Fruit fly (Drosophila melanogaster): ENCODE measurements around the gene CG42709.

Gene CG42709

dm6 chr3L:12806290-12806743 is 16.3 kb downstream of the CG42709 start (continued):
- TF ChIP-seq CG10654 (GFP tag; optimal IDR thresholded peaks at IDR 0.05) (peak; percentile 43), tio (GFP tag; optimal IDR thresholded peaks at IDR 0.05) (no peak), CG10959 (GFP tag; IDR thresholded peaks at IDR 0.05) (no peak), Dek (tag; optimal IDR thresholded peaks at IDR 0.05) (peak; percentile 66), Fer1 (GFP tag; optimal IDR thresholded peaks at IDR 0.05) (peak; percentile 74), gcm2 (GFP tag; optimal IDR thresholded peaks at IDR 0.05) (no peak), CG6791 (GFP tag; IDR thresholded peaks at IDR 0.05; ENCODE audit: partially characterized antibody) (no peak), GATAe (GFP tag; conservative IDR thresholded peaks at IDR 0.05) (no peak), D (optimal IDR thresholded peaks at IDR 0.05) (no peak), D (GFP tag; optimal IDR thresholded peaks at IDR 0.05) (peak; percentile 51), dati (GFP tag; IDR thresholded peaks at IDR 0.05) (no peak), CG4360 (GFP tag; IDR thresholded peaks at IDR 0.05) (peak; percentile 73), CG7987 (GFP tag; optimal IDR thresholded peaks at IDR 0.05) (peak; percentile 4), cwo (GFP tag; optimal IDR thresholded peaks at IDR 0.05) (peak; percentile 36), CG32767 (GFP tag; IDR thresholded peaks at IDR 0.05) (0 out of 2 replicates have a peak, but pooled peaks have one; percentile 85), CG13123 (GFP tag; optimal IDR thresholded peaks at IDR 0.05) (no peak), grn (GFP tag; optimal IDR thresholded peaks at IDR 0.05) (peak; percentile 36), insv (GFP tag; optimal IDR thresholded peaks at IDR 0.05) (peak in 1 of 2 experiments; percentile 54), CG6683 (GFP tag; optimal IDR thresholded peaks at IDR 0.05) (peak; percentile 17), H2.0 (GFP tag; IDR thresholded peaks at IDR 0.05) (peak; percentile 27; the same call in 1 of the 2 replicates), dpn (GFP tag; optimal IDR thresholded peaks at IDR 0.05) (peak in 1 of 2 experiments; percentile 60), sug (tag; optimal IDR thresholded peaks at IDR 0.05) (peak; percentile 33), CG3407 (GFP tag; optimal IDR thresholded peaks at IDR 0.05) (peak; percentile 28), dan (GFP tag; IDR thresholded peaks at IDR 0.05) (no peak), Fer2 (tag; optimal IDR thresholded peaks at IDR 0.05) (no peak), az2 (GFP tag; optimal IDR thresholded peaks at IDR 0.05) (peak; percentile 54), mam (GFP tag; optimal IDR thresholded peaks at IDR 0.05) (no peak), TFAM (GFP tag; optimal IDR thresholded peaks at IDR 0.05) (no peak), rib (GFP tag; IDR thresholded peaks at IDR 0.05) (no peak), dmrt11E (tag; optimal IDR thresholded peaks at IDR 0.05) (peak; percentile 35), toy (GFP tag; IDR thresholded peaks at IDR 0.05) (no peak), Hr3 (GFP tag; optimal IDR thresholded peaks at IDR 0.05) (peak; percentile 45), Eip74EF (GFP tag; optimal IDR thresholded peaks at IDR 0.05) (peak in 1 of 2 experiments; percentile 40), CTCF (GFP tag; optimal IDR thresholded peaks at IDR 0.05) (peak; percentile 7), phol (tag; optimal IDR thresholded peaks at IDR 0.05) (peak; percentile 34), CG34224 (GFP tag; IDR thresholded peaks at IDR 0.05; ENCODE audit: partially characterized antibody) (no peak), crp (GFP tag; optimal IDR thresholded peaks at IDR 0.05) (no peak), maf-S (GFP tag; optimal IDR thresholded peaks at IDR 0.05) (no peak), ewg (GFP tag; optimal IDR thresholded peaks at IDR 0.05) (peak; percentile 44), da (GFP tag; optimal IDR thresholded peaks at IDR 0.05) (no peak), CG17361 (GFP tag; IDR thresholded peaks at IDR 0.05) (peak; percentile 47; the same call in 1 of the 3 replicates), ac (GFP tag; optimal IDR thresholded peaks at IDR 0.05) (no peak), pzg (GFP tag; optimal IDR thresholded peaks at IDR 0.05) (no peak), CG18619 (GFP tag; optimal IDR thresholded peaks at IDR 0.05) (peak; percentile 38), otp (GFP tag; IDR thresholded peaks at IDR 0.05) (peak; percentile 43; the same call in 1 of the 3 replicates), mirr (GFP tag; optimal IDR thresholded peaks at IDR 0.05) (no peak), CG12155 (GFP tag; optimal IDR thresholded peaks at IDR 0.05) (peak; percentile 15), D19B (GFP tag; optimal IDR thresholded peaks at IDR 0.05) (peak; percentile 35), gsb-n (tag; optimal IDR thresholded peaks at IDR 0.05) (peak; percentile 50), CG4854 (GFP tag; optimal IDR thresholded peaks at IDR 0.05) (no peak), CG31388 (GFP tag; optimal IDR thresholded peaks at IDR 0.05) (no peak)
